Worm (Caenorhabditis elegans) whole organism, late embryonic: Measurements from ENCODE around the gene F47B10.6.

Experiments used
- ceh-2 ChIP-seq: sonication (generic microtip); optimal IDR thresholded peaks from 2 replicates; lab custom pipeline; 2016; ENCODE audit warnings: missing genotype, missing genetic modification characterization, missing compliant biosample characterization
- ceh-30 ChIP-seq: fragments of 150-350 bp; optimal IDR thresholded peaks from 2 replicates; lab custom pipeline; 2014; ENCODE audit warnings: missing biosample characterization, missing genetic modification characterization
- ceh-48 ChIP-seq: sonication (generic microtip); optimal IDR thresholded peaks from 2 replicates; lab custom pipeline; 2016; ENCODE audit warnings: missing genetic modification characterization, inconsistent platforms, missing compliant biosample characterization
- elt-4 ChIP-seq: sonication (generic microtip); optimal IDR thresholded peaks from 2 replicates; lab custom pipeline; 2016; ENCODE audit warnings: missing genetic modification characterization, missing compliant biosample characterization
- gmeb-2 ChIP-seq: sonication (generic microtip); optimal IDR thresholded peaks from 2 replicates; lab custom pipeline; 2016; ENCODE audit warnings: missing genetic modification characterization, inconsistent platforms, missing compliant biosample characterization
- lin-11 ChIP-seq: fragments of 200-800 bp; sonication (Bioruptor generic); optimal IDR thresholded peaks from 2 replicates; lab custom pipeline; 2018; ENCODE audit warnings: mild to moderate bottlenecking, missing genetic modification characterization, missing compliant biosample characterization
- nhr-11 ChIP-seq: fragments of 150-350 bp; optimal IDR thresholded peaks from 2 replicates; lab custom pipeline; 2014; ENCODE audit warnings: missing biosample characterization, missing genetic modification characterization
- rnt-1 ChIP-seq: sonication (generic microtip); optimal IDR thresholded peaks from 2 replicates; lab custom pipeline; 2016; ENCODE audit warnings: missing genetic modification characterization, missing compliant biosample characterization
- sox-2 ChIP-seq: fragments of 200-800 bp; sonication (Bioruptor generic); IDR thresholded peaks from 2 replicates; pipeline ENCODE4 v1.3.6; 2022; ENCODE audit warnings: missing genetic modification reagents, missing genetic modification characterization, missing compliant biosample characterization

- TF ChIP-seq ceh-48 (tag; lab: Kevin White, UChicago): no peak
- no peak for TF ChIP-seq sox-2 (GFP tag; lab: Robert Waterston, UW)
- peak; percentile 14 for TF ChIP-seq gmeb-2 (tag; lab: Kevin White, UChicago)
- TF ChIP-seq elt-4 (tag; lab: Kevin White, UChicago): no peak
- no peak for TF ChIP-seq rnt-1 (tag; lab: Kevin White, UChicago)
- peak; percentile 58 for TF ChIP-seq ceh-30 (tag; lab: Kevin White, UChicago)
- no peak for TF ChIP-seq nhr-11 (tag; lab: Kevin White, UChicago)
- TF ChIP-seq ceh-2: peak; percentile 33
- no peak for TF ChIP-seq lin-11 (tag; lab: Kevin White, UChicago)
Measured at ce11 chrX:10900079-10900724, 11.9 kb downstream of the F47B10.6 start, which contains the start of gene suca-1.
